Worm (Caenorhabditis elegans) whole organism, L4 larva: Measurements from ENCODE around the gene chil-17.

Source experiments
- aha-1 ChIP-seq: fragments of 150-350 bp; peaks from one replicate; lab custom pipeline; 2014; ENCODE audit warnings: missing biosample characterization, missing genetic modification characterization
- ama-1 ChIP-seq: fragments of 150-350 bp; optimal IDR thresholded peaks from 2 replicates; lab custom pipeline; 2014; ENCODE audit warnings: inconsistent platforms, mixed read lengths
- daf-12 ChIP-seq: fragments of 150-350 bp; optimal IDR thresholded peaks from 2 replicates; lab custom pipeline; 2014; ENCODE audit warnings: missing biosample characterization, missing genetic modification reagents, missing genetic modification characterization
- dmd-9 ChIP-seq: fragments of 200-800 bp; sonication (Bioruptor generic); IDR thresholded peaks from 2 replicates; pipeline ENCODE4 v1.3.6; 2022; ENCODE audit warnings: missing genetic modification reagents, missing genetic modification characterization, missing compliant biosample characterization
- fkh-10 ChIP-seq: fragments of 150-350 bp; optimal IDR thresholded peaks from 2 replicates; lab custom pipeline; 2014; ENCODE audit warnings: missing biosample characterization, missing genetic modification reagents, missing genetic modification characterization
- hlh-30 ChIP-seq: sonication (generic microtip); optimal IDR thresholded peaks from 2 replicates; lab custom pipeline; 2017; ENCODE audit warnings: antibody characterized with exemption, mild to moderate bottlenecking, missing genetic modification characterization, missing compliant biosample characterization; ENCODE audit not compliant: insufficient read depth
- lim-7 ChIP-seq: fragments of 200-800 bp; sonication (Bioruptor generic); IDR thresholded peaks from 2 replicates; pipeline ENCODE4 v1.3.6; 2022; ENCODE audit warnings: missing genetic modification characterization, missing compliant biosample characterization
- mdl-1 ChIP-seq, 2 experiments: fragments of 150-350 bp in 1 of 2; sonication (generic microtip) in 1 of 2; optimal IDR thresholded peaks; 2 replicates each; lab custom pipeline; 2014 to 2017; ENCODE audit warnings: missing biosample characterization in 2 of 2, missing genetic modification characterization in 2 of 2
- nhr-11 ChIP-seq: fragments of 150-350 bp; optimal IDR thresholded peaks from 2 replicates; lab custom pipeline; 2014; ENCODE audit warnings: missing biosample characterization, missing genetic modification characterization
- nhr-111 ChIP-seq: fragments of 200-800 bp; sonication (Bioruptor generic); optimal IDR thresholded peaks from 2 replicates; lab custom pipeline; 2018; ENCODE audit warnings: mild to moderate bottlenecking, missing genetic modification characterization, missing compliant biosample characterization
- snpc-4 ChIP-seq: fragments of 150-350 bp; optimal IDR thresholded peaks from 2 replicates; lab custom pipeline; 2014; ENCODE audit warnings: missing biosample characterization, missing genetic modification characterization
- unc-62 ChIP-seq, 3 experiments: fragments of 150-350 bp in 1 of 3; sonication (generic microtip); optimal IDR thresholded peaks in 2 of 3; peaks in 1 of 3; 1 replicate in 1 of 3; 2 replicates in 2 of 3; lab custom pipeline; 2014 to 2017; ENCODE audit warnings: missing biosample characterization in 3 of 3, missing genetic modification characterization in 3 of 3, missing genetic modification reagents in 3 of 3, missing genotype in 1 of 3

- no peak for TF ChIP-seq mdl-1 (tag; optimal IDR thresholded peaks at IDR 0.05; lab: Kevin White, UChicago)
- TF ChIP-seq nhr-11 (tag; lab: Kevin White, UChicago): no peak
- no peak for TF ChIP-seq lim-7 (GFP tag; lab: Robert Waterston, UW)
- no peak for TF ChIP-seq daf-12 (tag; lab: Kevin White, UChicago)
- no peak for TF ChIP-seq snpc-4
- TF ChIP-seq ama-1 (lab: Kevin White, UChicago): no peak
- no peak for TF ChIP-seq aha-1
- no peak for TF ChIP-seq nhr-111
- no peak for TF ChIP-seq dmd-9
- TF ChIP-seq unc-62 (GFP tag; optimal IDR thresholded peaks at IDR 0.05 in 1 of 2; lab: Kevin White, UChicago): no peak
- no peak for TF ChIP-seq unc-62 (tag; optimal IDR thresholded peaks at IDR 0.05; lab: Kevin White, UChicago)
- no peak for TF ChIP-seq fkh-10 (GFP tag; lab: Kevin White, UChicago)
- TF ChIP-seq hlh-30: no peak
Measured at ce11 chrII:9445368-9445767, 5.4 kb upstream of the chil-17 start, which contains the start of gene R09D1.13.
